Fruit fly (Drosophila melanogaster) whole organism: ENCODE results near the gene jdp.

Experiments used
- CG8478 ChIP-seq: fragments of >200 bp; optimal IDR thresholded peaks from 2 replicates; lab custom pipeline; 2018; ENCODE audit warnings: inconsistent platforms
- Dll ChIP-seq: fragments of >200 bp; optimal IDR thresholded peaks from 2 replicates; lab custom pipeline; 2017
- EcR ChIP-seq, 2 experiments: fragments of >200 bp; optimal IDR thresholded peaks; 2 replicates each; lab custom pipeline; 2017; ENCODE audit warnings: missing biosample characterization in 2 of 2, missing genetic modification characterization in 2 of 2, missing genetic modification reagents in 2 of 2
- usp ChIP-seq: fragments of >200 bp; optimal IDR thresholded peaks from 2 replicates; lab custom pipeline; 2017; ENCODE audit warnings: missing biosample characterization, missing genetic modification characterization, mixed read lengths

dm6 chr3R:30501174-30501573 lies 25.7 kb downstream of the jdp start:
- no peak for TF ChIP-seq CG8478 (lab: Kevin White, UChicago)
- TF ChIP-seq EcR (GFP tag; optimal IDR thresholded peaks at IDR 0.05; lab: Kevin White, UChicago) = no peak
- TF ChIP-seq usp = no peak
- no peak for TF ChIP-seq Dll (lab: Kevin White, UChicago)
